Worm (Caenorhabditis elegans): Measurements from ENCODE around the gene kvs-4.

DNA sequence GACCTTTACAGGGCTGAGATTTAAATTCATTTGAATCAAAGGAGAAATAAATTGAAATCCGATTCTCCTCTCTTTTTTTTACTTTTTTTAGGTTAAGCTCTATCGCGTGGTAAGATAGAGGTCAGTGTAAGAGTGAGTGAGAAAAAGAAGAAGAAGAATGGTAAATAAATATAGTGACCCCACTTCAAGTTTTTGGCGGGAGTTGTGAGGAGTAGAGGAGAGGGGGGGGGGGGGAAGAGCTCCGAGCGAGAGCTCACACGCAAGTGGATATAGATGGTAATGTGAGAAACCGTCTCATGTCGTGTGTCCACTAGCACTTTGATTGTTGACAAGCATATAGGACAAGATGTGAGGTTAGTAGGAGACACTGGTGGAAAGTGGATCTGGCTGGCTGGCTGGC lies 45.4 kb upstream of the kvs-4 start, which contains the start of gene W05B2.2:
- TF ChIP-seq nhr-10 (tag; optimal IDR thresholded peaks at IDR 0.05) (no peak), skn-1 (tag; optimal IDR thresholded peaks at IDR 0.05) (no peak), pqm-1 (tag; optimal IDR thresholded peaks at IDR 0.05) (no peak), hlh-30 (tag; optimal IDR thresholded peaks at IDR 0.05; ENCODE audit: insufficient read depth) (no peak)
